Worm (Caenorhabditis elegans): ENCODE data around the gene symk-1.
A peak's percentile ranks its signal among the peaks of the same experiment; 100 is the strongest.

Gene symk-1

DNA sequence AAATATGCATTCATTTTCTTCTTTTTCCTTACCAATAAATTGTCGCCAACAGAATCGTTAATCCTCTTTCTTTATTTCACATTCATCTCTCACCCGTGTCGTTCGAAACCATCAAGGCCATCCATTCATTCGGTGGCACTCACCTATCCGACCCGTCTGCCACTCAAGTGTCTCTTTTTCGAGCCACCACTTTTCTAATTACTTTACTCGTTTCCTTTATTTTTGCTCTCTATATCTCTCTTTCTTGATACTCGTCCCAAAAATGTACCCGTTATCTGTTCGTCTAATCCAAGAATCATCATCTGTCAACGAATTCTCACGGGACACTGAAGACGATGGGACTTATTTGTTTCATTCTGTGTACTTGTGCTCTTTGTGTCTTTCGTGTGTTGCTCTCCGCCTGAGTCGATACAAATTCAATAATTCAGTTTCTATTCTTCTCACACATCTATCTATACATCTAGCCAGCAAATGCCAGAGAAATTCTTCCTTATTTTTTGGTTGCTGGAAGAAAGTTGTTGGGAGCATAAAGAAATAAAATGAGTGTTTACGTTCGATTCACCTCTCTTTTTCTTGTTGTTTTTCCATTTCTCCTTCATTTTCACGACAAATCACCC is 22.7 kb downstream of the symk-1 start:
- no peak for TF ChIP-seq athp-1 (tag; optimal IDR thresholded peaks at IDR 0.05)
- no peak for TF ChIP-seq unc-62 (GFP tag; optimal IDR thresholded peaks at IDR 0.05)
- no peak for TF ChIP-seq rpc-1 (optimal IDR thresholded peaks at IDR 0.05)
- no peak for TF ChIP-seq rpc-1 (tag; optimal IDR thresholded peaks at IDR 0.05)
- no peak for TF ChIP-seq rcor-1 (GFP tag; IDR thresholded peaks at IDR 0.05)
- TF ChIP-seq mcd-1 (GFP tag; IDR thresholded peaks at IDR 0.05), result no peak
- no peak for TF ChIP-seq Y53G8AR.9 (GFP tag; conservative IDR thresholded peaks at IDR 0.05)
- TF ChIP-seq Y53F4B.3 (GFP tag; IDR thresholded peaks at IDR 0.05), result no peak
- TF ChIP-seq pbrm-1 (GFP tag; IDR thresholded peaks at IDR 0.05), result no peak
- no peak for TF ChIP-seq Y95B8A.8 (GFP tag; IDR thresholded peaks at IDR 0.05)
- no peak for TF ChIP-seq ceh-58 (GFP tag; IDR thresholded peaks at IDR 0.05)
- no peak for TF ChIP-seq hmg-20 (GFP tag; IDR thresholded peaks at IDR 0.05)
- no peak for TF ChIP-seq ztf-18 (tag; optimal IDR thresholded peaks at IDR 0.05)
- TF ChIP-seq mel-28 (tag; optimal IDR thresholded peaks at IDR 0.05; ENCODE audit: borderline replicate concordance), result no peak
- TF ChIP-seq ztf-26 (tag; optimal IDR thresholded peaks at IDR 0.05), result no peak

DNA sequence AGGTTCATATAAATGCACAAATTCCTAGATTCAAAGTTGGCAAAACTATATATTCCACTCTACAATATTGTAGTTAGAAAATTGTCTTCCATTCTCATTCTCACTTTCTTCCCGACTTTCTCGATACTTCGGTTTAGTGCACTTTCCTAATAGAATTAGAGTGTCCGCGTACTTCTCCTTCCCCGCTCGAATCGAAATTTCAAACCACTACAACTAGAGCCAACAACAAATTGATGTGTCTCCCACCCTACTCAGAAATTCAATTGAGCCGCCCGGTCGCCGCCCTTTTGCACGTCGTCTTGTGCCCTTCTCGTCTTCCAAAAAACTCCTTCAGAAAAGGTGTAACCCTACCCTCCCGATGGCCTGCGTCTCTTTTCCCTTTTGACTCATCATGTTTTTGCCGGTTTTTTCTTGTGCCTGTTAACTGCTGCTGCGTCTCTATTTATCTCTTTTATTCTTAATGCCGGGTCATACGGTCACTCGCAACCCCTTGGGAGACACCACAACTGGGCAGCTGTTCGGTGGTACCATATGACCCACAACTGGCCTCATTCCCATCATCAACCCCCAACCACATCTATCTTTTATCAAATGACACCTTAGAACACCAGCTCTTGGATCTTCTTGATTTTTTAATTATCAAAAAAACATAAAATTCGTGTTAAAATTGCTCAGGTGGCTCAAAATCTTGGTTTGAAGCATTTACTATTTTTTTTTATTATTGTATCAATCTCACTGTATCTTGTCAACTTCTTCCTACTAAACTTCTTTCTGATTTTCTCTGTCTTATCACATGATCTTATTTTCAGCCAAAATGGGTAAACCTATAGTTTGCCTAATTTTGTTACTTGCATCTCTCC is 24.2 kb downstream of the symk-1 start, which contains the start of gene tag-196:
Gene tag-196, plus strand, starts transcription at position 810 of the 860 bp plus-strand sequence.
- no peak for TF ChIP-seq attf-5 (GFP tag; optimal IDR thresholded peaks at IDR 0.05)
- TF ChIP-seq ZK185.1 (tag; optimal IDR thresholded peaks at IDR 0.05; ENCODE audit: poor library complexity, severe bottlenecking), result no peak
- TF ChIP-seq egl-44 (GFP tag; IDR thresholded peaks at IDR 0.05), result 0 out of 2 replicates have a peak, but pooled peaks have one; percentile 14

DNA sequence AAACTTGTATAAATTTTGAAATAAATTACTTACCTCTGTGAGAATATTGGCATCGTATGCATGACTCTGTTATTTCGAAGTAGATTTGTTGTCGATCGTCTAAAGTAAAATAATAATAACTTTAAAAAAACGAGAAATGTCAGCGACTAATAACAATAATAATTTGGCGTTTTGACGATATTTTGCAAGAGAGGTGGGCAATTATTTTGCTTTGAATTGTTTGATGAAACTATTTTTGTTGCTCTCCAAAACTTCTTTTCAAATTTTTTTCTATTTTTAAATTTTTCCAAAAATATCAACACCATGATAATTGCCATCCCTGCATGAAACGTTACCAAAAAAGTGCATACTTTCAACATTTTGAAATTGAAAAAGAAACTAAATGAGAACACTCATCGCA is 29.1 kb downstream of the symk-1 start, which contains the start of gene F41E6.7:
Gene F41E6.7, minus strand, starts transcription at position 101 of the 400 bp plus-strand sequence.
- TF ChIP-seq F49E8.2 (tag; optimal IDR thresholded peaks at IDR 0.05; ENCODE audit: insufficient read depth), result no peak
- no peak for TF ChIP-seq rpc-1 (optimal IDR thresholded peaks at IDR 0.05)
- no peak for TF ChIP-seq rpc-1 (tag; optimal IDR thresholded peaks at IDR 0.05)
- no peak for TF ChIP-seq ama-1 (optimal IDR thresholded peaks at IDR 0.05)
- no peak for TF ChIP-seq ama-1 (GFP tag; optimal IDR thresholded peaks at IDR 0.05)
- no peak for TF ChIP-seq Y53F4B.3 (GFP tag; IDR thresholded peaks at IDR 0.05)
- no peak for TF ChIP-seq atf-7 (tag; optimal IDR thresholded peaks at IDR 0.05)
- TF ChIP-seq F22D6.2 (tag; optimal IDR thresholded peaks at IDR 0.05), result no peak
- no peak for TF ChIP-seq lin-35 (GFP tag; optimal IDR thresholded peaks at IDR 0.05)
- TF ChIP-seq efl-1 (GFP tag; optimal IDR thresholded peaks at IDR 0.05), result no peak
- TF ChIP-seq dpl-1 (GFP tag; optimal IDR thresholded peaks at IDR 0.05), result no peak
- no peak for TF ChIP-seq mes-4 (tag; optimal IDR thresholded peaks at IDR 0.05)
- TF ChIP-seq pbrm-1 (GFP tag; IDR thresholded peaks at IDR 0.05), result no peak
- TF ChIP-seq repo-1 (tag; optimal IDR thresholded peaks at IDR 0.05), result no peak
- no peak for TF ChIP-seq nhr-120 (GFP tag; IDR thresholded peaks at IDR 0.05)
- no peak for TF ChIP-seq ets-4 (GFP tag; optimal IDR thresholded peaks at IDR 0.05)
- TF ChIP-seq xnd-1 (tag; optimal IDR thresholded peaks at IDR 0.05), result no peak
- no peak for TF ChIP-seq B0336.3 (GFP tag; IDR thresholded peaks at IDR 0.05)
- TF ChIP-seq lin-26 (GFP tag; IDR thresholded peaks at IDR 0.05), result no peak
- TF ChIP-seq hlh-12 (tag; optimal IDR thresholded peaks at IDR 0.05), result no peak
- TF ChIP-seq rcor-1 (GFP tag; IDR thresholded peaks at IDR 0.05), result no peak

DNA sequence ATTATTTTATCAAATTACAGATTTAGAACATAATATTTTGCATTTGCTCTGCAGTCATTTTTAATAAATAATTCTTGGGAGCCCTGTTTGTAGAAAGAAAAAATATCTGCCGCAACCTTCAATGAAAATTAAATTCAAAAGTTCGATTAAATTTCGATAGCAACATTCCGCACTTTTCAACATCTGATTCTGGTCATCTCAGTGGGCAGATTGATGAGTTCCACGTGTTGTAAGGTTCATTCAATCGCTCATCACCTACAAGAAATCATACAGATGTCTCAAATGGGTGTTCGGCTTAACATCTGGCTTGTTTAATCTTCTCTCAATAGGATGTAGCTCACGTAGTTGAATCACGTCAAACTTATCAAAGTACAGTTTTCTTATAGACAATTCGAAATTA is 29.8 kb downstream of the symk-1 start:
- no peak for TF ChIP-seq lin-35 (GFP tag; optimal IDR thresholded peaks at IDR 0.05)
- no peak for TF ChIP-seq athp-1 (tag; optimal IDR thresholded peaks at IDR 0.05)
- TF ChIP-seq him-1 (tag; optimal IDR thresholded peaks at IDR 0.05), result no peak
- no peak for TF ChIP-seq B0336.3 (GFP tag; IDR thresholded peaks at IDR 0.05)
- TF ChIP-seq mcd-1 (GFP tag; IDR thresholded peaks at IDR 0.05), result no peak
- no peak for TF ChIP-seq madf-8 (GFP tag; conservative IDR thresholded peaks at IDR 0.05)
- no peak for TF ChIP-seq lin-54 (GFP tag; optimal IDR thresholded peaks at IDR 0.05)
